Fruit fly (Drosophila melanogaster): ENCODE results near the gene Jhbp12.

The Jhbp12 gene

DNA sequence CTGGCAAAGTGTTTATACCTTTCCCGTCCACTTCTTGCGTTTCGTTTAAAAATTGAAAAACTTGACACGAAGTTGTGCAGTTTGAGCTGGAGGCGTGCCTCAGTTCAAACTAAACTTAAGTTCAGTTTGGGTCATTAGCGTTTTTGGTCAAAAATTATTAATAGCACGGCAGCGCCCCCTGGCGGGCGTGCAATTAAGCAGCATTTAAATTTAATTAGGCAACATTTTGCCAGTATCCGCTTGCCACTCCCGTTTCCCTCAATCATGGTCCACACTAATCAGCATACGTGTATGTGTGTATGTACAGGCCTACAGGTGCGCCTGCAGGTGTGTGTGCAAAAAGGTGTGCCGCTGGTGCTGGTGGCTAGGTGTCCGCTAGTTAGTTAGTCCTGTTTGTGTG is 21.0 kb upstream of the Jhbp12 start:
- TF ChIP-seq Hnf4 (GFP tag; optimal IDR thresholded peaks at IDR 0.05) (no peak), Dif (GFP tag; optimal IDR thresholded peaks at IDR 0.05; ENCODE audit: partially characterized antibody) (no peak), brk (GFP tag; optimal IDR thresholded peaks at IDR 0.05) (no peak), OdsH (GFP tag; optimal IDR thresholded peaks at IDR 0.05) (no peak), sv (GFP tag; optimal IDR thresholded peaks at IDR 0.05) (no peak), Jra (GFP tag; optimal IDR thresholded peaks at IDR 0.05) (no peak), dmrt93B (GFP tag; optimal IDR thresholded peaks at IDR 0.05) (no peak), CG9705 (GFP tag; optimal IDR thresholded peaks at IDR 0.05) (no peak), N (GFP tag; optimal IDR thresholded peaks at IDR 0.05) (no peak), Rel (GFP tag; optimal IDR thresholded peaks at IDR 0.05) (no peak), Rel (tag; optimal IDR thresholded peaks at IDR 0.05) (no peak), Hr78 (GFP tag; optimal IDR thresholded peaks at IDR 0.05) (no peak), psq (GFP tag; optimal IDR thresholded peaks at IDR 0.05) (no peak), foxo (GFP tag; optimal IDR thresholded peaks at IDR 0.05) (no peak), GATAd (GFP tag; optimal IDR thresholded peaks at IDR 0.05) (no peak), HLH106 (tag; optimal IDR thresholded peaks at IDR 0.05) (no peak), Abd-B (GFP tag; optimal IDR thresholded peaks at IDR 0.05) (no peak), Mio (GFP tag; optimal IDR thresholded peaks at IDR 0.05) (no peak), CG32264 (GFP tag; optimal IDR thresholded peaks at IDR 0.05) (no peak), pan (optimal IDR thresholded peaks at IDR 0.05) (no peak)

DNA sequence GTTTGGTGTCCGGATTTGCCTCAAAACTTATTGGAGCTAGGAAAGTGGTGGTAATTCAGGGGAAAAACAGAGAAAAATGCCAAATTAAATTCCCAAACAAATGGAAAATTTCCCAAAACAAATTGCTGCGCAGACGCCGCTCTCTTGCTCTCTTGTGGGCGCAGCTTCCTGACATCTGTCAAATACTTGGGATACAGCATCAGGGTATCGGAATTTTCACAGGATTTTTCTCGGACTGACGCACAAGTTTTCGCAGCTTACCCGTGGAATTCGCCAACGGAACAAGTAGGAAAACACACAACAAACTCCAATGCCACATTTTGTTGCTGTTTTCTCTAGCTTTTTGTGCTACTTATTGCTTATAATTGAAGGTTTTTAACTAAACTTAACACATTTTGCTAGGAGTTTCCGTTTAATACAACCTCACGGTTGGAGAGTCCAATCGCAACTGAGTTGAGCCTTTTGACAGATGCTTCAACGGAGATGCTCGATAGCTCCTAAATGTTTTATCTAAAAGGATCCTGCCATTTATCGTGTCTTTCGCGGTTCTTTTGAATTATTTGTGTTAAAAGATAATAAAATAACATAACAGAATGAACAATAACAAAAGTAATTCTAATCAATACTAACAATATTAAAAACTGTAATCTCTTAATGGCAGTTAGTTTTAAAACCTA is 9.8 kb upstream of the Jhbp12 start, which contains the start of the genes nAChRbeta2 and DZIP1:
nAChRbeta2 (minus strand) TSS at position 455 of the 677 bp plus-strand sequence.
DZIP1 (plus strand) TSS at position 627 of the 677 bp plus-strand sequence.
- TF ChIP-seq dsf (GFP tag; optimal IDR thresholded peaks at IDR 0.05; ENCODE audit: borderline replicate concordance) (no peak), jim (GFP tag; optimal IDR thresholded peaks at IDR 0.05) (no peak), Sp1 (GFP tag; optimal IDR thresholded peaks at IDR 0.05) (no peak), dl (GFP tag; optimal IDR thresholded peaks at IDR 0.05; ENCODE audit: insufficient read depth in 1 of 2, partially characterized antibody in 2 of 2) (no peak), sv (GFP tag; optimal IDR thresholded peaks at IDR 0.05) (no peak), fru (GFP tag; optimal IDR thresholded peaks at IDR 0.05) (no peak), Hr78 (GFP tag; optimal IDR thresholded peaks at IDR 0.05) (no peak), usp (GFP tag; optimal IDR thresholded peaks at IDR 0.05) (no peak), Mio (GFP tag; optimal IDR thresholded peaks at IDR 0.05) (no peak), foxo (GFP tag; optimal IDR thresholded peaks at IDR 0.05) (no peak)

DNA sequence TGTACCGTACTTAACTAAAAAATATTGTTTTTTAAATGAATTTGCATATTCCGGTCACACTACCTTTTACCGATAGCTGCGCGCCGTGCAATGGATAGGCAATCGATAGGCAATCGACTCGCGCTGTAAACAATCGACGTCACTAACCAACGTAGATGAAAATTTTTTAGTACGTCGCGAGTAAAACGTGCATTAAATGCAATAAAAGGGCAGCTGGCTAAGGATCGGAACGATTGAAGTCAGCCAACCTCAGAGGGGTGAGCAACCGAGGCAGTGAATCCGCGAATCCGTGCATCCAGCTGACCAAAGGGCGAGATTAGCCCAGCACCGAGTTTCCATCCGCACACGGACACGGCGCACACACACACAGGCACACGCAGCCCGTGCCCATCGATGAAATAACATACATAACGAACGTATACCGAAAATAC is 6.4 kb upstream of the Jhbp12 start, which contains the start of gene Pp1alpha-96A:
Pp1alpha-96A (plus strand) TSS at position 121 of the 431 bp plus-strand sequence.
- TF ChIP-seq woc (GFP tag; optimal IDR thresholded peaks at IDR 0.05) (no peak), CrebA (GFP tag; optimal IDR thresholded peaks at IDR 0.05; ENCODE audit: borderline replicate concordance) (no peak), Hr83 (GFP tag; optimal IDR thresholded peaks at IDR 0.05; ENCODE audit: poor library complexity, severe bottlenecking) (no peak), CG9705 (GFP tag; optimal IDR thresholded peaks at IDR 0.05) (no peak), CG32264 (GFP tag; optimal IDR thresholded peaks at IDR 0.05) (no peak), rgr (GFP tag; optimal IDR thresholded peaks at IDR 0.05) (peak; percentile 49), Vsx2 (GFP tag; optimal IDR thresholded peaks at IDR 0.05; ENCODE audit: partially characterized antibody) (no peak), Hnf4 (GFP tag; optimal IDR thresholded peaks at IDR 0.05) (peak; percentile 42), Jra (GFP tag; optimal IDR thresholded peaks at IDR 0.05) (no peak), h (GFP tag; optimal IDR thresholded peaks at IDR 0.05) (peak; percentile 51), OdsH (GFP tag; optimal IDR thresholded peaks at IDR 0.05) (no peak), pan (optimal IDR thresholded peaks at IDR 0.05) (no peak), br (GFP tag; optimal IDR thresholded peaks at IDR 0.05) (no peak), tai (GFP tag; optimal IDR thresholded peaks at IDR 0.05) (no peak), psq (GFP tag; optimal IDR thresholded peaks at IDR 0.05) (no peak), fru (GFP tag; optimal IDR thresholded peaks at IDR 0.05) (peak; percentile 4), usp (GFP tag; optimal IDR thresholded peaks at IDR 0.05) (no peak), N (GFP tag; optimal IDR thresholded peaks at IDR 0.05) (no peak)

Measured in whole organism, wandering third instar larva.